Fruit fly (Drosophila melanogaster) S2 (cell line): ENCODE measurements around the gene Rpp30.

Experiments
- CG8478 ChIP-seq: fragments of >200 bp; optimal IDR thresholded peaks from 2 replicates; lab custom pipeline; 2018
- CTCF ChIP-seq, 2 experiments: fragments of >200 bp; optimal IDR thresholded peaks; 2 replicates each; lab custom pipeline; 2018

DNA sequence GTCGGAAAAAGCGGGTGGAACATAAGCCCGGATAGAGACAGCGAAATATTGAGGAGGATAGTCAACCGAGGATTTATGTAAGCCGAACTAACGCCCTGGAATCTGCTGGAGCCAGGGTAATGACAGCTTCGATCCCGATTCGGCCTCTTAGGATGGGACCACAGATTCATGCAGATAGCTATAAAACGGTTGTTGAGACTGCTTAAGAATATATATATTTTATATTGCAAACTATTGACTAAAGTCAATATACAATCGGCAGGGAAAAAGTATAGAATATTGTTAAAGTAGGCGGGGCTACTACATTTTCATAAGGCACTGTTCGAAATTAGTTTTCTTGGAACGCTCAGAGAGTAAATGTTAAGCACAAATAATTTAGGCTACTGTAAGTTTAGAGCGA, 16.6 kb upstream of the Rpp30 start, which contains the start of gene CG3345:
- TF ChIP-seq CTCF (optimal IDR thresholded peaks at IDR 0.05; lab: Kevin White, UChicago) (no peak), CG8478 (lab: Kevin White, UChicago) (no peak)
